Fruit fly (Drosophila melanogaster) whole organism, embryonic: ENCODE data around the gene GstD10.

Source experiments
- CG10209 ChIP-seq: fragments of 200-800 bp; sonication (Bioruptor generic); optimal IDR thresholded peaks from 3 replicates; lab custom pipeline; 2017; ENCODE audit warnings: missing biosample characterization, mild to moderate bottlenecking, missing genetic modification characterization, missing genetic modification reagents
- CG10366 ChIP-seq: fragments of 200-800 bp; sonication (Bioruptor generic); IDR thresholded peaks from 2 replicates; pipeline ENCODE4 v1.3.6; 2022; ENCODE audit warnings: missing biosample characterization, missing genetic modification characterization
- CG12071 ChIP-seq: fragments of 200-800 bp; sonication (Bioruptor generic); optimal IDR thresholded peaks from 3 replicates; lab custom pipeline; 2018; ENCODE audit warnings: missing biosample characterization, mild to moderate bottlenecking, missing genetic modification characterization
- CG12942 ChIP-seq: fragments of 200-800 bp; sonication (Bioruptor generic); optimal IDR thresholded peaks from 3 replicates; lab custom pipeline; 2016; ENCODE audit warnings: missing biosample characterization, missing genetic modification characterization
- CG15514 ChIP-seq: fragments of 200-800 bp; sonication (Bioruptor generic); optimal IDR thresholded peaks from 3 replicates; lab custom pipeline; 2017; ENCODE audit warnings: missing biosample characterization, missing genetic modification characterization, mild to moderate bottlenecking, moderate library complexity, missing genetic modification reagents
- CG1647 ChIP-seq: fragments of 200-800 bp; sonication (Bioruptor generic); optimal IDR thresholded peaks from 3 replicates; lab custom pipeline; 2016; ENCODE audit warnings: missing biosample characterization, missing genetic modification characterization
- CG17568 ChIP-seq: fragments of 200-800 bp; sonication (Bioruptor generic); optimal IDR thresholded peaks from 2 replicates; lab custom pipeline; 2018; ENCODE audit warnings: missing biosample characterization, mild to moderate bottlenecking, missing genetic modification characterization, moderate library complexity
- CG18476 ChIP-seq: fragments of 200-800 bp; sonication (Bioruptor generic); optimal IDR thresholded peaks from 2 replicates; lab custom pipeline; 2016; ENCODE audit warnings: missing biosample characterization, mild to moderate bottlenecking, missing genetic modification characterization
- CG30020 ChIP-seq: fragments of 200-800 bp; optimal IDR thresholded peaks from 2 replicates; lab custom pipeline; 2019; ENCODE audit warnings: missing biosample characterization, mild to moderate bottlenecking, missing genetic modification characterization, moderate library complexity
- CG33213 ChIP-seq: fragments of 200-800 bp; sonication (Bioruptor generic); optimal IDR thresholded peaks from 3 replicates; lab custom pipeline; 2016; ENCODE audit warnings: missing biosample characterization, missing genetic modification characterization
- CG4617 ChIP-seq: fragments of 200-800 bp; sonication (Bioruptor generic); optimal IDR thresholded peaks from 3 replicates; lab custom pipeline; 2016; ENCODE audit warnings: missing biosample characterization, missing genetic modification characterization, borderline replicate concordance
- CG6272 ChIP-seq: fragments of 200-800 bp; sonication (Bioruptor generic); IDR thresholded peaks from 2 replicates; pipeline ENCODE4 v1.3.6; 2022; ENCODE audit warnings: missing biosample characterization, missing genetic modification characterization
- CG7963 ChIP-seq: fragments of 200-800 bp; sonication (Bioruptor generic); IDR thresholded peaks from 3 replicates; pipeline ENCODE4 v1.3.6; 2022; ENCODE audit warnings: missing biosample characterization, missing genetic modification characterization; ENCODE audit not compliant: partially characterized antibody
- CG8765 ChIP-seq: fragments of 200-800 bp; sonication (Bioruptor generic); IDR thresholded peaks from 2 replicates; pipeline ENCODE4 v1.3.6; 2022; ENCODE audit warnings: missing biosample characterization, missing genetic modification characterization
- CG9437 ChIP-seq: fragments of 200-800 bp; sonication (Bioruptor generic); optimal IDR thresholded peaks from 2 replicates; lab custom pipeline; 2018; ENCODE audit warnings: missing biosample characterization, mild to moderate bottlenecking, missing genetic modification characterization
- CG9797 ChIP-seq: fragments of 200-800 bp; sonication (Bioruptor generic); optimal IDR thresholded peaks from 3 replicates; lab custom pipeline; 2018; ENCODE audit warnings: missing biosample characterization, mild to moderate bottlenecking, missing genetic modification characterization
- CoRest ChIP-seq: fragments of 200-800 bp; sonication (Bioruptor generic); optimal IDR thresholded peaks from 3 replicates; lab custom pipeline; 2018; ENCODE audit warnings: missing biosample characterization, mild to moderate bottlenecking, missing genetic modification characterization, moderate library complexity
- Dip2 ChIP-seq: fragments of 200-800 bp; sonication (Bioruptor generic); IDR thresholded peaks from 2 replicates; pipeline ENCODE4 v1.3.6; 2022; ENCODE audit warnings: missing biosample characterization, missing genetic modification characterization
- E2f1 ChIP-seq: fragments of 200-800 bp; sonication (Bioruptor generic); IDR thresholded peaks from 2 replicates; pipeline ENCODE4 v1.3.6; 2022; ENCODE audit warnings: missing biosample characterization, missing genetic modification characterization
- GATAe ChIP-seq: fragments of 200-800 bp; sonication (Bioruptor generic); conservative IDR thresholded peaks from 2 replicates; pipeline ENCODE4 v1.3.6; 2022; ENCODE audit warnings: missing biosample characterization, missing genetic modification characterization
- H2.0 ChIP-seq: fragments of 200-800 bp; sonication (Bioruptor generic); IDR thresholded peaks from 2 replicates; pipeline ENCODE4 v1.3.6; 2022; ENCODE audit warnings: missing biosample characterization, missing genetic modification characterization
- HHEX ChIP-seq: fragments of 200-800 bp; sonication (Bioruptor generic); optimal IDR thresholded peaks from 3 replicates; lab custom pipeline; 2017; ENCODE audit warnings: missing biosample characterization, mild to moderate bottlenecking, missing genetic modification characterization, missing genetic modification reagents
- HLH4C ChIP-seq: fragments of 200-800 bp; sonication (Bioruptor generic); IDR thresholded peaks from 3 replicates; pipeline ENCODE4 v1.3.6; 2022; ENCODE audit warnings: missing biosample characterization, missing genetic modification characterization; ENCODE audit not compliant: partially characterized antibody
- Hey ChIP-seq: fragments of 200-800 bp; sonication (Bioruptor generic); optimal IDR thresholded peaks from 3 replicates; lab custom pipeline; 2018; ENCODE audit warnings: missing biosample characterization, mild to moderate bottlenecking, missing genetic modification characterization
- HmgD ChIP-seq: fragments of 200-800 bp; sonication (Bioruptor generic); optimal IDR thresholded peaks from 3 replicates; lab custom pipeline; 2016; ENCODE audit warnings: missing biosample characterization, missing genetic modification characterization
- Lhr ChIP-seq: fragments of 200-800 bp; sonication (Bioruptor generic); optimal IDR thresholded peaks from 3 replicates; lab custom pipeline; 2017; ENCODE audit warnings: mild to moderate bottlenecking, missing biosample characterization, missing genetic modification reagents, missing genetic modification characterization
- Lpt ChIP-seq: fragments of >200 bp; optimal IDR thresholded peaks from 2 replicates; lab custom pipeline; 2018; ENCODE audit warnings: missing biosample characterization, missing genetic modification characterization
- MESR4 ChIP-seq: fragments of 200-800 bp; sonication (Bioruptor generic); optimal IDR thresholded peaks from 2 replicates; lab custom pipeline; 2018; ENCODE audit warnings: missing biosample characterization, mild to moderate bottlenecking, missing genetic modification characterization, moderate library complexity
- Oaz ChIP-seq: fragments of 200-800 bp; sonication (Bioruptor generic); IDR thresholded peaks from 2 replicates; pipeline ENCODE4 v1.3.6; 2022; ENCODE audit warnings: missing biosample characterization, missing genetic modification characterization
- TFAM ChIP-seq: fragments of 200-800 bp; sonication (Bioruptor generic); optimal IDR thresholded peaks from 2 replicates; lab custom pipeline; 2017; ENCODE audit warnings: missing biosample characterization, missing genetic modification characterization, inconsistent platforms
- abd-A ChIP-seq: fragments of 200-800 bp; sonication (Bioruptor generic); optimal IDR thresholded peaks from 3 replicates; lab custom pipeline; 2019; ENCODE audit warnings: missing biosample characterization, mild to moderate bottlenecking, missing genetic modification characterization, moderate library complexity
- amos ChIP-seq: fragments of 200-800 bp; sonication (Bioruptor generic); IDR thresholded peaks from 2 replicates; pipeline ENCODE4 v1.3.6; 2022; ENCODE audit warnings: missing biosample characterization, missing genetic modification characterization; ENCODE audit not compliant: partially characterized antibody
- ap ChIP-seq: fragments of 200-800 bp; sonication (Bioruptor generic); IDR thresholded peaks from 2 replicates; pipeline ENCODE4 v1.3.6; 2022; ENCODE audit warnings: missing biosample characterization, missing genetic modification characterization
- ara ChIP-seq: fragments of 200-800 bp; sonication (Bioruptor generic); IDR thresholded peaks from 2 replicates; pipeline ENCODE4 v1.3.6; 2022; ENCODE audit warnings: missing biosample characterization, missing genetic modification characterization
- az2 ChIP-seq: fragments of 200-800 bp; sonication (Bioruptor generic); optimal IDR thresholded peaks from 3 replicates; lab custom pipeline; 2016; ENCODE audit warnings: missing biosample characterization, missing genetic modification characterization
- btn ChIP-seq: fragments of 200-800 bp; sonication (Bioruptor generic); optimal IDR thresholded peaks from 2 replicates; lab custom pipeline; 2016; ENCODE audit warnings: missing biosample characterization, missing genetic modification characterization
- chif ChIP-seq, 2 experiments: fragments of 200-800 bp; sonication (Bioruptor generic); optimal IDR thresholded peaks; 3 replicates each; lab custom pipeline; 2016; ENCODE audit warnings: missing biosample characterization in 2 of 2, missing genetic modification characterization in 2 of 2
- crp ChIP-seq, 2 experiments: fragments of 200-800 bp; sonication (Bioruptor generic); optimal IDR thresholded peaks; 2 replicates in 1 of 2; 3 replicates in 1 of 2; lab custom pipeline; 2017; ENCODE audit warnings: missing biosample characterization in 2 of 2, missing genetic modification characterization in 2 of 2, mild to moderate bottlenecking in 1 of 2, moderate library complexity in 1 of 2
- en ChIP-seq: fragments of 200-800 bp; sonication (Bioruptor generic); optimal IDR thresholded peaks from 2 replicates; lab custom pipeline; 2016; ENCODE audit warnings: missing biosample characterization, missing genetic modification characterization
- eve ChIP-seq, 2 experiments: fragments of >200 bp; optimal IDR thresholded peaks; 2 replicates each; lab custom pipeline; 2017; ENCODE audit warnings: missing biosample characterization in 2 of 2, missing genetic modification characterization in 2 of 2
- h ChIP-seq: fragments of >200 bp; optimal IDR thresholded peaks from 2 replicates; lab custom pipeline; 2017
- hb ChIP-seq: fragments of 200-800 bp; sonication (Bioruptor generic); IDR thresholded peaks from 3 replicates; pipeline ENCODE4 v1.3.6; 2022; ENCODE audit warnings: missing biosample characterization, missing genetic modification characterization; ENCODE audit not compliant: partially characterized antibody
- hbn ChIP-seq: fragments of 200-800 bp; sonication (Bioruptor generic); IDR thresholded peaks from 2 replicates; pipeline ENCODE4 v1.3.6; 2022; ENCODE audit warnings: missing biosample characterization, missing genetic modification characterization; ENCODE audit not compliant: partially characterized antibody
- mam ChIP-seq: fragments of 200-800 bp; sonication (Bioruptor generic); optimal IDR thresholded peaks from 3 replicates; lab custom pipeline; 2016; ENCODE audit warnings: missing biosample characterization, missing genetic modification characterization
- psq ChIP-seq: fragments of 200-800 bp; sonication (Bioruptor generic); optimal IDR thresholded peaks from 2 replicates; lab custom pipeline; 2017; ENCODE audit warnings: missing biosample characterization, missing genetic modification characterization
- schlank ChIP-seq: fragments of 200-800 bp; sonication (Bioruptor generic); optimal IDR thresholded peaks from 2 replicates; lab custom pipeline; 2018; ENCODE audit warnings: missing biosample characterization, mild to moderate bottlenecking, missing genetic modification characterization
- sr ChIP-seq: fragments of 200-800 bp; sonication (Bioruptor generic); IDR thresholded peaks from 3 replicates; pipeline ENCODE4 v1.3.6; 2022; ENCODE audit warnings: missing biosample characterization, missing genetic modification characterization
- stc ChIP-seq: fragments of 200-800 bp; sonication (Bioruptor generic); IDR thresholded peaks from 2 replicates; pipeline ENCODE4 v1.3.6; 2022; ENCODE audit warnings: missing biosample characterization, missing genetic modification characterization
- tin ChIP-seq: fragments of 200-800 bp; sonication (Bioruptor generic); optimal IDR thresholded peaks from 3 replicates; lab custom pipeline; 2016; ENCODE audit warnings: missing biosample characterization, missing genetic modification characterization
- ttk ChIP-seq: fragments of 200-800 bp; sonication (Bioruptor generic); IDR thresholded peaks from 2 replicates; pipeline ENCODE4 v2.1.2; 2022; ENCODE audit warnings: missing biosample characterization, missing genetic modification characterization
- zen2 ChIP-seq: fragments of 200-800 bp; sonication (Bioruptor generic); IDR thresholded peaks from 3 replicates; pipeline ENCODE4 v1.3.6; 2022; ENCODE audit warnings: missing biosample characterization, missing genetic modification characterization; ENCODE audit not compliant: partially characterized antibody

The GstD10 gene

DNA sequence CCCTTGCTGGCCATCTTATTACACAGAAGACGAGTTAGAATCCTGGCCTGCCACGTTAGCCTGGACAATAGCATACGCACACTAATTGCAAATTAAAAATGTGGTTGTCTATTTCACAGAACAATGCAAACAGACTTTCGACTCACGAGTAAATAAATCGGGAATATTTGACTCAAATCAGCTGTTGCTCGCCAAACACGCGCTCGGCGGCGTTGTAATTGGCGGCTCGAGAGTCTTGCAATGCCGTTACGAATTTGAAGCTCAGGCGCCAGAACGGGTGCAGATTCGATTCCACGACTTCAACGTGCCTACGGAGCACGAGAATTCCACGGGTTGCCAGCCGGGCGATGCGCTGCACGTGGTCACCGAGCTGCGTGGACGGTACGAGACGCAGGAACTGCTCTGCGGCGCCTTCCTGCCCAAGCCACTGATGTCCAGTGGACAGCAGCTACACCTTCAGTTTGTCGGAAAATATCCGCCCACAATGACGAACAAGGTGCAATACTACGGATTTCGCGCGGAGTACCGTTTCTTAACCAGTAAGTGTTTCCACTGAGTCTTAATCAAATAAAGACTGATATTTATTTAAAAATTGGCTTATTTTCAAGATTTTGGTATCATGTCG, 36.2 kb upstream of the GstD10 start, which contains the start of gene DNAlig3 (continued):
- TF ChIP-seq zen2 (GFP tag; lab: Robert Waterston, UW) (peak; percentile 68; the same call in 2 of the 3 replicates), CG1647 (GFP tag; lab: Kevin White, UChicago) (no peak), tin (no peak), abd-A (no peak), HHEX (no peak), CG17568 (GFP tag; lab: Kevin White, UChicago) (no peak), psq (GFP tag; lab: Kevin White, UChicago) (no peak), CG8765 (no peak), mam (GFP tag; lab: Kevin White, UChicago) (no peak), schlank (tag; lab: Kevin White, UChicago) (no peak), ara (GFP tag; lab: Robert Waterston, UW) (no peak), stc (GFP tag; lab: Robert Waterston, UW) (no peak), Lpt (GFP tag; lab: Kevin White, UChicago) (no peak), Hey (tag; lab: Kevin White, UChicago) (no peak), HLH4C (GFP tag; lab: Robert Waterston, UW) (no peak), btn (GFP tag; lab: Kevin White, UChicago) (no peak), CG6272 (no peak), CG4617 (peak; percentile 2), CG9797 (GFP tag; lab: Kevin White, UChicago) (peak; percentile 17), sr (GFP tag; lab: Robert Waterston, UW) (no peak), CG10209 (GFP tag; lab: Kevin White, UChicago) (no peak), chif (GFP tag; optimal IDR thresholded peaks at IDR 0.05; lab: Kevin White, UChicago) (no peak), amos (GFP tag; lab: Robert Waterston, UW) (peak; percentile 52; the same call in 1 of the 2 replicates), TFAM (GFP tag; lab: Kevin White, UChicago) (no peak), CG30020 (tag; lab: Kevin White, UChicago) (no peak), MESR4 (GFP tag; lab: Kevin White, UChicago) (peak; percentile 23), CG18476 (GFP tag; lab: Kevin White, UChicago) (no peak), eve (GFP tag; optimal IDR thresholded peaks at IDR 0.05; lab: Kevin White, UChicago) (no peak), CG7963 (no peak), E2f1 (GFP tag; lab: Robert Waterston, UW) (no peak), CG12071 (peak; percentile 44), CoRest (tag; lab: Kevin White, UChicago) (no peak), en (GFP tag; lab: Kevin White, UChicago) (no peak), CG33213 (GFP tag; lab: Kevin White, UChicago) (no peak), HmgD (GFP tag; lab: Kevin White, UChicago) (peak; percentile 8), CG15514 (GFP tag; lab: Kevin White, UChicago) (peak; percentile 79), CG9437 (GFP tag; lab: Kevin White, UChicago) (no peak), Lhr (no peak), CG12942 (GFP tag; lab: Kevin White, UChicago) (no peak), ap (no peak), Dip2 (GFP tag; lab: Robert Waterston, UW) (no peak), az2 (GFP tag; lab: Kevin White, UChicago) (no peak), H2.0 (GFP tag; lab: Robert Waterston, UW) (no peak), CG10366 (no peak), hb (GFP tag; lab: Robert Waterston, UW) (0 out of 3 replicates have a peak, but pooled peaks have one; percentile 64), ttk (GFP tag; lab: Robert Waterston, UW) (no peak), crp (GFP tag; optimal IDR thresholded peaks at IDR 0.05; lab: Kevin White, UChicago) (peak; percentile 33 to 93), h (lab: Kevin White, UChicago) (no peak), GATAe (GFP tag; lab: Robert Waterston, UW) (no peak), Oaz (GFP tag; lab: Robert Waterston, UW) (no peak), hbn (GFP tag; lab: Robert Waterston, UW) (peak; percentile 48)
